Worm (Caenorhabditis elegans) whole organism, late embryonic: Measurements from ENCODE around the gene sdz-38.

ENCODE experiments used
- ahr-1 ChIP-seq: sonication (generic microtip); optimal IDR thresholded peaks from 2 replicates; lab custom pipeline; 2016; ENCODE audit warnings: missing genetic modification characterization, missing compliant biosample characterization
- ama-1 ChIP-seq: fragments of 150-350 bp; optimal IDR thresholded peaks from 2 replicates; lab custom pipeline; 2014
- gmeb-2 ChIP-seq: sonication (generic microtip); optimal IDR thresholded peaks from 2 replicates; lab custom pipeline; 2016; ENCODE audit warnings: missing genetic modification characterization, inconsistent platforms, missing compliant biosample characterization
- nfya-1 ChIP-seq: sonication (generic microtip); optimal IDR thresholded peaks from 2 replicates; lab custom pipeline; 2017; ENCODE audit warnings: missing genetic modification characterization, mild to moderate bottlenecking, missing compliant biosample characterization, antibody characterized with exemption, moderate library complexity
- ref-2 ChIP-seq: sonication (generic microtip); optimal IDR thresholded peaks from 2 replicates; lab custom pipeline; 2016; ENCODE audit warnings: missing genetic modification characterization, missing compliant biosample characterization
- tbx-2 ChIP-seq: sonication (generic microtip); optimal IDR thresholded peaks from 2 replicates; lab custom pipeline; 2016; ENCODE audit warnings: missing genetic modification characterization, missing compliant biosample characterization

ce11 chrII:9974967-9975366 is 6.7 kb downstream of the sdz-38 start, which contains the start of gene aakg-5:
- TF ChIP-seq gmeb-2 (tag; lab: Kevin White, UChicago) (no peak), ahr-1 (tag; lab: Kevin White, UChicago) (no peak), tbx-2 (tag; lab: Kevin White, UChicago) (no peak), ama-1 (lab: Kevin White, UChicago) (no peak), nfya-1 (tag; lab: Kevin White, UChicago) (peak; percentile 25), ref-2 (tag; lab: Kevin White, UChicago) (no peak)
